Fruit fly (Drosophila melanogaster) whole organism, embryonic: Measurements from ENCODE around the gene rols.

ENCODE experiments used
- CG10147 ChIP-seq: fragments of 200-800 bp; sonication (Bioruptor generic); optimal IDR thresholded peaks from 2 replicates; lab custom pipeline; 2019; ENCODE audit warnings: missing biosample characterization, mild to moderate bottlenecking, missing genetic modification characterization, moderate library complexity
- CG12071 ChIP-seq: fragments of 200-800 bp; sonication (Bioruptor generic); optimal IDR thresholded peaks from 3 replicates; lab custom pipeline; 2018; ENCODE audit warnings: missing biosample characterization, mild to moderate bottlenecking, missing genetic modification characterization
- CG12236 ChIP-seq: fragments of 200-800 bp; sonication (Bioruptor generic); optimal IDR thresholded peaks from 2 replicates; lab custom pipeline; 2016; ENCODE audit warnings: missing biosample characterization, missing genetic modification characterization
- CG14014 ChIP-seq: fragments of 200-800 bp; sonication (Bioruptor generic); IDR thresholded peaks from 2 replicates; pipeline ENCODE4 v1.3.6; 2022; ENCODE audit warnings: missing biosample characterization, missing genetic modification characterization
- CG15269 ChIP-seq: fragments of 200-800 bp; sonication (Bioruptor generic); optimal IDR thresholded peaks from 2 replicates; lab custom pipeline; 2018; ENCODE audit warnings: missing biosample characterization, mild to moderate bottlenecking, missing genetic modification characterization, moderate library complexity
- CG15601 ChIP-seq: fragments of 200-800 bp; sonication (Bioruptor generic); optimal IDR thresholded peaks from 3 replicates; lab custom pipeline; 2019; ENCODE audit warnings: missing biosample characterization, mild to moderate bottlenecking, missing genetic modification characterization, moderate library complexity
- CG17359 ChIP-seq: fragments of 200-800 bp; sonication (Bioruptor generic); optimal IDR thresholded peaks from 3 replicates; lab custom pipeline; 2018; ENCODE audit warnings: missing biosample characterization, mild to moderate bottlenecking, missing genetic modification characterization, moderate library complexity
- CG17385 ChIP-seq: fragments of 200-800 bp; sonication (Bioruptor generic); optimal IDR thresholded peaks from 3 replicates; lab custom pipeline; 2018; ENCODE audit warnings: missing biosample characterization, mild to moderate bottlenecking, missing genetic modification characterization
- CG1792 ChIP-seq: fragments of 200-800 bp; sonication (Bioruptor generic); optimal IDR thresholded peaks from 2 replicates; lab custom pipeline; 2016; ENCODE audit warnings: missing biosample characterization, missing genetic modification characterization
- CG2712 ChIP-seq: fragments of 200-800 bp; optimal IDR thresholded peaks from 3 replicates; lab custom pipeline; 2019; ENCODE audit warnings: missing biosample characterization, mild to moderate bottlenecking, missing genetic modification characterization, moderate library complexity
- CG30431 ChIP-seq: fragments of 200-800 bp; sonication (Bioruptor generic); optimal IDR thresholded peaks from 2 replicates; lab custom pipeline; 2017; ENCODE audit warnings: missing biosample characterization, missing genetic modification characterization
- CG3838 ChIP-seq: fragments of 200-800 bp; sonication (Bioruptor generic); optimal IDR thresholded peaks from 3 replicates; lab custom pipeline; 2016; ENCODE audit warnings: missing biosample characterization, missing genetic modification characterization
- CG3995 ChIP-seq: fragments of 200-800 bp; sonication (Bioruptor generic); optimal IDR thresholded peaks from 3 replicates; lab custom pipeline; 2016; ENCODE audit warnings: missing biosample characterization, missing genetic modification characterization
- CG6854 ChIP-seq: fragments of 200-800 bp; sonication (Bioruptor generic); optimal IDR thresholded peaks from 3 replicates; lab custom pipeline; 2017; ENCODE audit warnings: missing biosample characterization, mild to moderate bottlenecking, missing genetic modification characterization
- CG9437 ChIP-seq: fragments of 200-800 bp; sonication (Bioruptor generic); optimal IDR thresholded peaks from 2 replicates; lab custom pipeline; 2018; ENCODE audit warnings: missing biosample characterization, mild to moderate bottlenecking, missing genetic modification characterization
- CG9797 ChIP-seq: fragments of 200-800 bp; sonication (Bioruptor generic); optimal IDR thresholded peaks from 3 replicates; lab custom pipeline; 2018; ENCODE audit warnings: missing biosample characterization, mild to moderate bottlenecking, missing genetic modification characterization
- CoRest ChIP-seq: fragments of 200-800 bp; sonication (Bioruptor generic); optimal IDR thresholded peaks from 3 replicates; lab custom pipeline; 2018; ENCODE audit warnings: missing biosample characterization, mild to moderate bottlenecking, missing genetic modification characterization, moderate library complexity
- CrebB ChIP-seq: fragments of 200-800 bp; sonication (Bioruptor generic); optimal IDR thresholded peaks from 3 replicates; lab custom pipeline; 2018; ENCODE audit warnings: missing biosample characterization, mild to moderate bottlenecking, missing genetic modification characterization
- Drgx ChIP-seq: fragments of 200-800 bp; sonication (Bioruptor generic); IDR thresholded peaks from 2 replicates; pipeline ENCODE4 v1.3.6; 2022; ENCODE audit warnings: missing biosample characterization, missing genetic modification characterization
- E2f2 ChIP-seq: fragments of 200-800 bp; sonication (Bioruptor generic); IDR thresholded peaks from 2 replicates; pipeline ENCODE4 v1.3.6; 2022; ENCODE audit warnings: missing biosample characterization, missing genetic modification characterization
- GATAe ChIP-seq: fragments of 200-800 bp; sonication (Bioruptor generic); conservative IDR thresholded peaks from 2 replicates; pipeline ENCODE4 v1.3.6; 2022; ENCODE audit warnings: missing biosample characterization, missing genetic modification characterization
- H2.0 ChIP-seq: fragments of 200-800 bp; sonication (Bioruptor generic); IDR thresholded peaks from 2 replicates; pipeline ENCODE4 v1.3.6; 2022; ENCODE audit warnings: missing biosample characterization, missing genetic modification characterization
- HLH4C ChIP-seq: fragments of 200-800 bp; sonication (Bioruptor generic); IDR thresholded peaks from 3 replicates; pipeline ENCODE4 v1.3.6; 2022; ENCODE audit warnings: missing biosample characterization, missing genetic modification characterization; ENCODE audit not compliant: partially characterized antibody
- Kr ChIP-seq: fragments of 200-800 bp; sonication (Bioruptor generic); optimal IDR thresholded peaks from 2 replicates; lab custom pipeline; 2017; ENCODE audit warnings: missing biosample characterization, mild to moderate bottlenecking, missing genetic modification characterization
- Lhr ChIP-seq: fragments of 200-800 bp; sonication (Bioruptor generic); optimal IDR thresholded peaks from 3 replicates; lab custom pipeline; 2017; ENCODE audit warnings: mild to moderate bottlenecking, missing biosample characterization, missing genetic modification reagents, missing genetic modification characterization
- MESR4 ChIP-seq: fragments of 200-800 bp; sonication (Bioruptor generic); optimal IDR thresholded peaks from 2 replicates; lab custom pipeline; 2018; ENCODE audit warnings: missing biosample characterization, mild to moderate bottlenecking, missing genetic modification characterization, moderate library complexity
- NC2α ChIP-seq: fragments of 200-800 bp; sonication (Bioruptor generic); optimal IDR thresholded peaks from 2 replicates; lab custom pipeline; 2016; ENCODE audit warnings: missing biosample characterization, missing genetic modification characterization
- Spps ChIP-seq: fragments of 200-800 bp; sonication (Bioruptor generic); optimal IDR thresholded peaks from 2 replicates; lab custom pipeline; 2018; ENCODE audit warnings: missing biosample characterization, mild to moderate bottlenecking, missing genetic modification characterization
- Sry-β ChIP-seq: fragments of 200-800 bp; sonication (Bioruptor generic); optimal IDR thresholded peaks from 2 replicates; lab custom pipeline; 2018; ENCODE audit warnings: missing biosample characterization, mild to moderate bottlenecking, missing genetic modification characterization, moderate library complexity
- Usf ChIP-seq: fragments of 200-800 bp; sonication (Bioruptor generic); optimal IDR thresholded peaks from 2 replicates; lab custom pipeline; 2017; ENCODE audit warnings: missing genotype, missing biosample characterization, missing genetic modification characterization
- ci ChIP-seq: fragments of 200-800 bp; sonication (Bioruptor generic); IDR thresholded peaks from 3 replicates; pipeline ENCODE4 v1.3.6; 2022; ENCODE audit warnings: missing biosample characterization, missing genetic modification characterization
- dati ChIP-seq: fragments of 200-800 bp; sonication (Bioruptor generic); IDR thresholded peaks from 2 replicates; pipeline ENCODE4 v1.3.6; 2022; ENCODE audit warnings: missing biosample characterization, missing genetic modification characterization
- dimm ChIP-seq: fragments of 200-800 bp; sonication (Bioruptor generic); IDR thresholded peaks from 2 replicates; pipeline ENCODE4 v1.3.6; 2022; ENCODE audit warnings: missing biosample characterization, missing genetic modification characterization
- disco-r ChIP-seq: fragments of 200-800 bp; sonication (Bioruptor generic); optimal IDR thresholded peaks from 2 replicates; lab custom pipeline; 2016; ENCODE audit warnings: missing biosample characterization, missing genetic modification characterization
- eve ChIP-seq, 2 experiments: fragments of >200 bp; optimal IDR thresholded peaks; 2 replicates each; lab custom pipeline; 2017; ENCODE audit warnings: missing biosample characterization in 2 of 2, missing genetic modification characterization in 2 of 2
- exex ChIP-seq: fragments of 200-800 bp; sonication (Bioruptor generic); optimal IDR thresholded peaks from 4 replicates; lab custom pipeline; 2018; ENCODE audit warnings: missing biosample characterization, mild to moderate bottlenecking, missing genetic modification characterization, moderate library complexity
- eyg ChIP-seq: fragments of 200-800 bp; sonication (Bioruptor generic); optimal IDR thresholded peaks from 3 replicates; lab custom pipeline; 2016; ENCODE audit warnings: missing biosample characterization, missing genetic modification characterization
- gcm ChIP-seq: fragments of 200-800 bp; sonication (Bioruptor generic); optimal IDR thresholded peaks from 2 replicates; lab custom pipeline; 2019; ENCODE audit warnings: missing biosample characterization, mild to moderate bottlenecking, missing genetic modification characterization, moderate library complexity
- gem ChIP-seq: fragments of 200-800 bp; sonication (Bioruptor generic); optimal IDR thresholded peaks from 2 replicates; lab custom pipeline; 2019; ENCODE audit warnings: missing biosample characterization, mild to moderate bottlenecking, missing genetic modification characterization, moderate library complexity
- grau ChIP-seq: fragments of 200-800 bp; optimal IDR thresholded peaks from 3 replicates; lab custom pipeline; 2019; ENCODE audit warnings: missing biosample characterization, mild to moderate bottlenecking, missing genetic modification characterization, moderate library complexity
- inv ChIP-seq: fragments of 200-800 bp; sonication (Bioruptor generic); IDR thresholded peaks from 2 replicates; pipeline ENCODE4 v1.3.6; 2022; ENCODE audit warnings: missing biosample characterization, missing genetic modification characterization; ENCODE audit not compliant: partially characterized antibody
- kah ChIP-seq: fragments of 200-800 bp; sonication (Bioruptor generic); optimal IDR thresholded peaks from 2 replicates; lab custom pipeline; 2018; ENCODE audit warnings: missing biosample characterization, mild to moderate bottlenecking, missing genetic modification characterization
- ken ChIP-seq: fragments of 200-800 bp; sonication (Bioruptor generic); IDR thresholded peaks from 3 replicates; pipeline ENCODE4 v1.3.6; 2022; ENCODE audit warnings: missing biosample characterization, missing genetic modification characterization
- lab ChIP-seq: fragments of 200-800 bp; sonication (Bioruptor generic); optimal IDR thresholded peaks from 3 replicates; lab custom pipeline; 2017; ENCODE audit warnings: missing biosample characterization, missing genetic modification characterization, mild to moderate bottlenecking, moderate library complexity, missing genetic modification reagents
- nmo ChIP-seq: fragments of 200-800 bp; sonication (Bioruptor generic); optimal IDR thresholded peaks from 2 replicates; lab custom pipeline; 2018; ENCODE audit warnings: missing biosample characterization, mild to moderate bottlenecking, missing genetic modification characterization, moderate library complexity
- org-1 ChIP-seq: fragments of 200-800 bp; sonication (Bioruptor generic); optimal IDR thresholded peaks from 2 replicates; lab custom pipeline; 2017; ENCODE audit warnings: missing biosample characterization, missing genetic modification characterization
- psq ChIP-seq: fragments of 200-800 bp; sonication (Bioruptor generic); optimal IDR thresholded peaks from 2 replicates; lab custom pipeline; 2017; ENCODE audit warnings: missing biosample characterization, missing genetic modification characterization
- tio ChIP-seq: fragments of 200-800 bp; sonication (Bioruptor generic); optimal IDR thresholded peaks from 2 replicates; lab custom pipeline; 2017; ENCODE audit warnings: missing biosample characterization, missing genetic modification characterization, inconsistent platforms
- ttk ChIP-seq: fragments of 200-800 bp; sonication (Bioruptor generic); IDR thresholded peaks from 2 replicates; pipeline ENCODE4 v2.1.2; 2022; ENCODE audit warnings: missing biosample characterization, missing genetic modification characterization
- vfl ChIP-seq: fragments of 200-800 bp; sonication (Bioruptor generic); optimal IDR thresholded peaks from 2 replicates; lab custom pipeline; 2016; ENCODE audit warnings: missing biosample characterization, missing genetic modification characterization
- yki ChIP-seq: fragments of >200 bp; optimal IDR thresholded peaks from 3 replicates; lab custom pipeline; 2018
- zfh2 ChIP-seq: fragments of 200-800 bp; sonication (Bioruptor generic); optimal IDR thresholded peaks from 2 replicates; lab custom pipeline; 2016; ENCODE audit warnings: missing biosample characterization, missing genetic modification characterization

Gene rols

DNA sequence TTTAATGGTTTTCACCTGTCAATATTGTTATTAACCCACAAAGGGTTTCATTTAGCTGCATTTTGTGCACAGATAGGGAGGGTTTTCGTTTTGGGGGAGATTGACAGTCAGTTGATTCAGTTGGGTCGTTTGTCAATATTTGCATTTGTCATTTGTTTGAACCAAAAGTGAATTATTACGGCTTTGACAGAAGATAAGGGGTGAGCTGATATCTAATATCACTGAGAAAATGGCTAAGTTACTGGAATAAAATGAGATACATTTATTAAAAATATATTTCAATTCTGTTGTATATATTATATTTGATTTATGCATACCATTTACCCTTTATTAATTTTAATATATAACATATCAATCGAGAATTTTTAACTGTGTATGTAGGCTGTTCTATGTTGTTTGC is 19.2 kb upstream of the rols start (continued):
- peak; percentile 37 for TF ChIP-seq org-1 (GFP tag; lab: Kevin White, UChicago)
- peak; percentile 66 for TF ChIP-seq CG6854 (GFP tag; lab: Kevin White, UChicago)
- peak; percentile 76 for TF ChIP-seq lab (GFP tag; lab: Kevin White, UChicago)
- no peak for TF ChIP-seq CG3838 (GFP tag; lab: Kevin White, UChicago)
- TF ChIP-seq CG17385 (GFP tag; lab: Kevin White, UChicago), result peak; percentile 46
- TF ChIP-seq CoRest (tag; lab: Kevin White, UChicago), result peak; percentile 45
- TF ChIP-seq vfl (GFP tag; lab: Kevin White, UChicago), result no peak
- TF ChIP-seq CG10147 (GFP tag; lab: Kevin White, UChicago), result peak; percentile 6
- no peak for TF ChIP-seq dimm (GFP tag; lab: Robert Waterston, UW)
- TF ChIP-seq CG3995 (GFP tag; lab: Kevin White, UChicago), result no peak
- no peak for TF ChIP-seq GATAe (GFP tag; lab: Robert Waterston, UW)
- 0 out of 3 replicates have a peak, but pooled peaks have one; percentile 35 for TF ChIP-seq ken
- peak; percentile 80 for TF ChIP-seq Spps (tag; lab: Kevin White, UChicago)
- TF ChIP-seq inv, result no peak
- TF ChIP-seq CrebB (tag; lab: Kevin White, UChicago), result peak; percentile 61
- TF ChIP-seq CG15601 (tag; lab: Kevin White, UChicago), result peak; percentile 85
- no peak for TF ChIP-seq zfh2 (GFP tag; lab: Kevin White, UChicago)
- TF ChIP-seq CG1792 (GFP tag; lab: Kevin White, UChicago), result no peak
- TF ChIP-seq NC2α, result no peak
- no peak for TF ChIP-seq Drgx (GFP tag; lab: Robert Waterston, UW)
- peak; percentile 41 for TF ChIP-seq grau
- TF ChIP-seq CG17359, result peak; percentile 67
- peak; percentile 47 for TF ChIP-seq Sry-β (GFP tag; lab: Kevin White, UChicago)
- TF ChIP-seq gem (tag; lab: Kevin White, UChicago), result peak; percentile 70
- peak; percentile 66 for TF ChIP-seq CG12071 (GFP tag; lab: Kevin White, UChicago)
- no peak for TF ChIP-seq E2f2 (GFP tag; lab: Robert Waterston, UW)
- peak; percentile 10 for TF ChIP-seq CG12236 (GFP tag; lab: Kevin White, UChicago)
- TF ChIP-seq MESR4 (GFP tag; lab: Kevin White, UChicago), result peak; percentile 5
- no peak for TF ChIP-seq Usf (GFP tag; lab: Kevin White, UChicago)
- TF ChIP-seq dati (GFP tag; lab: Robert Waterston, UW), result no peak
- no peak for TF ChIP-seq HLH4C (GFP tag; lab: Robert Waterston, UW)
- peak; percentile 15 for TF ChIP-seq CG30431 (GFP tag; lab: Kevin White, UChicago)
- TF ChIP-seq ttk, result no peak
- no peak for TF ChIP-seq disco-r (GFP tag; lab: Kevin White, UChicago)
- no peak for TF ChIP-seq yki (lab: Kevin White, UChicago)
- TF ChIP-seq H2.0, result no peak
- peak; percentile 71 for TF ChIP-seq gcm
- no peak for TF ChIP-seq CG9797 (GFP tag; lab: Kevin White, UChicago)
- TF ChIP-seq tio (GFP tag; lab: Kevin White, UChicago), result peak; percentile 3
- TF ChIP-seq Kr (GFP tag; lab: Kevin White, UChicago), result peak; percentile 96
- TF ChIP-seq eyg (GFP tag; lab: Kevin White, UChicago), result no peak
- TF ChIP-seq CG2712, result peak; percentile 70
- TF ChIP-seq CG14014 (GFP tag; lab: Robert Waterston, UW), result no peak; the same call in 1 of the 2 replicates
- peak; percentile 46 for TF ChIP-seq Lhr (GFP tag; lab: Kevin White, UChicago)
- TF ChIP-seq exex (tag; lab: Kevin White, UChicago), result no peak
- peak; percentile 44 for TF ChIP-seq nmo (GFP tag; lab: Kevin White, UChicago)
- TF ChIP-seq psq (GFP tag; lab: Kevin White, UChicago), result no peak
- peak; percentile 64 for TF ChIP-seq kah (GFP tag; lab: Kevin White, UChicago)
- TF ChIP-seq eve (GFP tag; optimal IDR thresholded peaks at IDR 0.05; lab: Kevin White, UChicago), result peak in 1 of 2 experiments; percentile 58
- peak; percentile 76 for TF ChIP-seq ci
- TF ChIP-seq CG9437, result peak; percentile 7
- TF ChIP-seq CG15269, result peak; percentile 15
